Worm (Caenorhabditis elegans): ENCODE data around the gene dmsr-15.

Gene dmsr-15

ce11 chrV:6854711-6855110, 26.0 kb upstream of the dmsr-15 start, which contains the start of gene gpa-10:
TSS of gene gpa-10 (minus strand) at chrV:6854811.
- no peak for TF ChIP-seq snu-23 (GFP tag; optimal IDR thresholded peaks at IDR 0.05)
- no peak for TF ChIP-seq mep-1 (tag; optimal IDR thresholded peaks at IDR 0.05)
- no peak for TF ChIP-seq nhr-85 (tag)
- TF ChIP-seq swsn-7 (tag; optimal IDR thresholded peaks at IDR 0.05), result no peak
- no peak for TF ChIP-seq elt-2 (tag; optimal IDR thresholded peaks at IDR 0.05)
- no peak for TF ChIP-seq ceh-90 (tag; optimal IDR thresholded peaks at IDR 0.05)
- no peak for TF ChIP-seq dsc-1 (tag; optimal IDR thresholded peaks at IDR 0.05)
- TF ChIP-seq mab-9 (GFP tag; IDR thresholded peaks at IDR 0.05), result no peak
- TF ChIP-seq ztf-4 (tag; optimal IDR thresholded peaks at IDR 0.05), result no peak
- TF ChIP-seq xbp-1 (tag; optimal IDR thresholded peaks at IDR 0.05), result no peak
- TF ChIP-seq jun-1 (tag; optimal IDR thresholded peaks at IDR 0.05), result no peak
- TF ChIP-seq nhr-28 (tag; optimal IDR thresholded peaks at IDR 0.05), result no peak
- no peak for TF ChIP-seq grh-1 (GFP tag; IDR thresholded peaks at IDR 0.05)
- no peak for TF ChIP-seq lir-3 (tag; optimal IDR thresholded peaks at IDR 0.05; ENCODE audit: poor library complexity)
- TF ChIP-seq mdl-1 (tag; optimal IDR thresholded peaks at IDR 0.05), result no peak
- no peak for TF ChIP-seq unc-62 (GFP tag; optimal IDR thresholded peaks at IDR 0.05)
- TF ChIP-seq lin-39 (tag; optimal IDR thresholded peaks at IDR 0.05), result no peak
- no peak for TF ChIP-seq nhr-71 (tag; optimal IDR thresholded peaks at IDR 0.05)
- no peak for TF ChIP-seq nhr-237 (tag; optimal IDR thresholded peaks at IDR 0.05)
- no peak for TF ChIP-seq C04F5.9 (tag; optimal IDR thresholded peaks at IDR 0.05)

DNA sequence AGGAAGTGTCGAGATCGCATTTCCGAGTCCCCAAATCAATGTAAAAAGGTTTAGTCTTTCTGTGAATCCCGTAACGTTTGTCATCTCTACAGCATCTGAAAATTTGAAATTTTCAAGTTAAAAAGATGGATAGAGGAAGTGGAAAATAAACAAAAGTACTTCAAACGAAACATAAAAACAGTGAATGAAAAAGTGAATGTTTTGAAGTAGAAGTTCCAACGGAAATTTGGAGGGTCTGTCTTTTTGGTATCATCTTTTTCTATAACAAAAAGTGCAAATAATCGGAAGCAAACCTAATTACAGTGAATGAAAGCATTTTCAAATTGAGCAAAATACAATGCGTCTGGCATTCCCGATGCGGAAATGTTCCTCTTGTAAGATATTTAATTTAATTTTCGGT, 17.8 kb upstream of the dmsr-15 start, which contains the start of gene lgc-54:
lgc-54 (minus strand) TSS at position 101 of the 400 bp plus-strand sequence.
- TF ChIP-seq elt-2 (tag; optimal IDR thresholded peaks at IDR 0.05), result no peak
- TF ChIP-seq nhr-71 (tag; optimal IDR thresholded peaks at IDR 0.05), result no peak
- no peak for TF ChIP-seq hlh-4 (tag; optimal IDR thresholded peaks at IDR 0.05)
- no peak for TF ChIP-seq pax-3 (tag; optimal IDR thresholded peaks at IDR 0.05)
- TF ChIP-seq tbx-2 (tag; optimal IDR thresholded peaks at IDR 0.05), result no peak
- no peak for TF ChIP-seq snpc-4 (tag; optimal IDR thresholded peaks at IDR 0.05)
- no peak for TF ChIP-seq skn-1 (tag; optimal IDR thresholded peaks at IDR 0.05)
- TF ChIP-seq ztf-4 (tag; optimal IDR thresholded peaks at IDR 0.05), result no peak
- TF ChIP-seq mdl-1 (tag; optimal IDR thresholded peaks at IDR 0.05), result no peak

ce11 chrV:6842437-6842836, 13.8 kb upstream of the dmsr-15 start, which contains the start of gene T15B7.1:
TSS of gene T15B7.1 (plus strand) at chrV:6842737.
- TF ChIP-seq efl-1 (optimal IDR thresholded peaks at IDR 0.05), result no peak
- TF ChIP-seq efl-1 (GFP tag; optimal IDR thresholded peaks at IDR 0.05 in 1 of 2), result peak in 1 of 2 experiments; percentile 25
- TF ChIP-seq mdl-1 (tag; optimal IDR thresholded peaks at IDR 0.05), result no peak

ce11 chrV:6839008-6839407, 10.3 kb upstream of the dmsr-15 start, which contains the start of gene hpo-8:
TSS of gene hpo-8 (plus strand) at chrV:6839289.
- TF ChIP-seq efl-1 (optimal IDR thresholded peaks at IDR 0.05), result no peak
- TF ChIP-seq efl-1 (GFP tag; optimal IDR thresholded peaks at IDR 0.05 in 1 of 2), result peak in 1 of 2 experiments; percentile 89
- TF ChIP-seq ztf-11 (tag; optimal IDR thresholded peaks at IDR 0.05), result no peak

DNA sequence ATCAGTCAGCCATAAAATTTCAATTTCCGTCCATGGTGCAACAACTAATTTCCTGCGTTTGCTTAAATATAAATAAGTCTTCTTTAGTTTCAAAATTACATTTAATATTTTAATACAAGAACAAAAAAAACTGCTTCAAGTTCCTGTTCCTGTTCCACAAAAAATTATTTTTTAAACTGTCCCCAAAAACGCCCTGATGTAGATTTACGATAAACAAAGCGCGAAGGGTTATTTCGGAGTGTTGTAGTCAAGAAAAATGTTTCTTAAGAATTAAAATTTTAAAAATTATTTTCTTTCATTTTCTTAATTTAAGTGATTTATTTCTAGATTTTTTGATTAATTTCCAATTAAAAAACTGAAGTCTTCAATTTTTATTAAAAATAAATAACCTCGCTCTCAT, 9.9 kb upstream of the dmsr-15 start, which contains the start of gene T15B7.15:
T15B7.15 (minus strand) TSS at position 67 of the 400 bp plus-strand sequence.
- TF ChIP-seq nhr-85 (tag) (peak; percentile 53), efl-1 (optimal IDR thresholded peaks at IDR 0.05) (peak; percentile 32 to 83), efl-1 (GFP tag; optimal IDR thresholded peaks at IDR 0.05 in 1 of 2) (peak; percentile 84 to 97), dsc-1 (tag; optimal IDR thresholded peaks at IDR 0.05) (peak; percentile 21), ceh-82 (tag; optimal IDR thresholded peaks at IDR 0.05) (peak in 2 of 3 experiments; percentile 11 to 33), mef-2 (tag; optimal IDR thresholded peaks at IDR 0.05) (no peak), lsy-2 (tag; optimal IDR thresholded peaks at IDR 0.05) (peak; percentile 25 to 71), xbp-1 (tag; optimal IDR thresholded peaks at IDR 0.05) (peak; percentile 20), snpc-4 (tag; optimal IDR thresholded peaks at IDR 0.05) (no peak), unc-130 (tag; optimal IDR thresholded peaks at IDR 0.05) (no peak), snu-23 (GFP tag; optimal IDR thresholded peaks at IDR 0.05) (peak; percentile 42), blmp-1 (tag; optimal IDR thresholded peaks at IDR 0.05) (peak; percentile 19), aha-1 (tag; optimal IDR thresholded peaks at IDR 0.05) (no peak), lin-15B (tag; optimal IDR thresholded peaks at IDR 0.05) (peak; percentile 51), unc-98 (GFP tag; IDR thresholded peaks at IDR 0.05) (no peak), nhr-20 (tag; optimal IDR thresholded peaks at IDR 0.05) (peak; percentile 21), tbx-2 (tag; optimal IDR thresholded peaks at IDR 0.05) (peak; percentile 18), irx-1 (tag; optimal IDR thresholded peaks at IDR 0.05) (peak; percentile 20), nhr-77 (tag; optimal IDR thresholded peaks at IDR 0.05) (no peak), dpl-1 (GFP tag; optimal IDR thresholded peaks at IDR 0.05) (peak; percentile 72 to 88 (median 82)), skn-1 (tag; optimal IDR thresholded peaks at IDR 0.05) (peak; percentile 57), mep-1 (tag; optimal IDR thresholded peaks at IDR 0.05) (peak; percentile 36), nhr-19 (GFP tag; conservative IDR thresholded peaks at IDR 0.05) (peak; percentile 44), ces-1 (GFP tag; optimal IDR thresholded peaks at IDR 0.05) (no peak), elt-3 (tag; optimal IDR thresholded peaks at IDR 0.05) (peak in 1 of 6 experiments; percentile 1), rnt-1 (tag; optimal IDR thresholded peaks at IDR 0.05) (peak; percentile 30), lin-39 (tag; optimal IDR thresholded peaks at IDR 0.05) (peak; percentile 21), nhr-71 (tag; optimal IDR thresholded peaks at IDR 0.05) (peak; percentile 50)

Data from whole organism, L1 larva.